Worm (Caenorhabditis elegans) whole organism, L4 larva: Measurements from ENCODE around the gene C55C3.4.
A peak's percentile ranks its signal among the peaks of the same experiment; 100 is the strongest.

Source experiments
- R02D3.7 ChIP-seq: fragments of 150-350 bp; sonication (generic microtip); optimal IDR thresholded peaks from 3 replicates; lab custom pipeline; 2014; ENCODE audit warnings: missing biosample characterization, missing genetic modification characterization
- Y48G9A.11 ChIP-seq: fragments of 200-800 bp; sonication (Bioruptor generic); IDR thresholded peaks from 2 replicates; pipeline ENCODE4 v1.3.6; 2022; ENCODE audit warnings: missing genetic modification reagents, missing genetic modification characterization, missing compliant biosample characterization
- daf-8 ChIP-seq: fragments of 200-800 bp; sonication (Bioruptor generic); IDR thresholded peaks from 2 replicates; pipeline ENCODE4 v1.3.6; 2022; ENCODE audit warnings: missing genetic modification characterization, missing compliant biosample characterization
- dve-1 ChIP-seq: sonication (generic microtip); optimal IDR thresholded peaks from 2 replicates; lab custom pipeline; 2017; ENCODE audit warnings: antibody characterized with exemption, mild to moderate bottlenecking, missing genetic modification characterization, missing compliant biosample characterization; ENCODE audit not compliant: insufficient read depth
- lin-38 ChIP-seq: fragments of 200-800 bp; sonication (Bioruptor generic); IDR thresholded peaks from 2 replicates; pipeline ENCODE4 v1.3.6; 2022; ENCODE audit warnings: missing genetic modification reagents, missing genetic modification characterization, missing compliant biosample characterization
- madf-9 ChIP-seq: fragments of 200-800 bp; sonication (Bioruptor generic); conservative IDR thresholded peaks from 2 replicates; pipeline ENCODE4 v1.3.6; 2022; ENCODE audit warnings: missing genetic modification reagents, missing genetic modification characterization, missing compliant biosample characterization
- nhr-237 ChIP-seq: sonication (generic microtip); optimal IDR thresholded peaks from 2 replicates; lab custom pipeline; 2017; ENCODE audit warnings: missing biosample characterization, missing genetic modification characterization
- nhr-28 ChIP-seq: fragments of 150-350 bp; optimal IDR thresholded peaks from 2 replicates; lab custom pipeline; 2014; ENCODE audit warnings: missing biosample characterization, missing genetic modification characterization
- pha-4 ChIP-seq, 2 experiments: fragments of 150-350 bp in 1 of 2; fragments of 200-800 bp in 1 of 2; sonication (Bioruptor generic) in 1 of 2; IDR thresholded peaks in 1 of 2; optimal IDR thresholded peaks in 1 of 2; 2 replicates each; pipeline versions ENCODE4 v1.3.6 to Lab custom; 2014 to 2022; ENCODE audit warnings: missing genetic modification characterization in 2 of 2, missing genetic modification reagents in 2 of 2, missing biosample characterization in 1 of 2, missing compliant biosample characterization in 1 of 2
- unc-39 ChIP-seq: sonication (generic microtip); optimal IDR thresholded peaks from 2 replicates; lab custom pipeline; 2017; ENCODE audit warnings: missing biosample characterization, missing genetic modification characterization
- unc-62 ChIP-seq, 3 experiments: fragments of 150-350 bp in 1 of 3; sonication (generic microtip); optimal IDR thresholded peaks in 2 of 3; peaks in 1 of 3; 1 replicate in 1 of 3; 2 replicates in 2 of 3; lab custom pipeline; 2014 to 2017; ENCODE audit warnings: missing biosample characterization in 3 of 3, missing genetic modification characterization in 3 of 3, missing genetic modification reagents in 3 of 3, missing genotype in 1 of 3

- TF ChIP-seq unc-39 (tag; lab: Kevin White, UChicago): no peak
- peak; percentile 30 for TF ChIP-seq dve-1 (tag; lab: Kevin White, UChicago)
- no peak for TF ChIP-seq R02D3.7 (tag; lab: Kevin White, UChicago)
- no peak for TF ChIP-seq unc-62 (GFP tag; optimal IDR thresholded peaks at IDR 0.05 in 1 of 2; lab: Kevin White, UChicago)
- no peak for TF ChIP-seq unc-62 (tag; optimal IDR thresholded peaks at IDR 0.05; lab: Kevin White, UChicago)
- TF ChIP-seq pha-4 (GFP tag; IDR thresholded peaks at IDR 0.05; lab: Robert Waterston, UW): no peak
- no peak for TF ChIP-seq pha-4 (tag; optimal IDR thresholded peaks at IDR 0.05; lab: Kevin White, UChicago)
- no peak for TF ChIP-seq Y48G9A.11 (GFP tag; lab: Robert Waterston, UW)
- TF ChIP-seq nhr-237 (tag; lab: Kevin White, UChicago): no peak
- no peak for TF ChIP-seq madf-9 (GFP tag; lab: Robert Waterston, UW)
- TF ChIP-seq lin-38: no peak
- no peak for TF ChIP-seq daf-8 (GFP tag; lab: Robert Waterston, UW)
- no peak for TF ChIP-seq nhr-28
Observed at ce11 chrIV:5652811-5653483, 25.0 kb downstream of the C55C3.4 start.
